Worm (Caenorhabditis elegans) whole organism, mixed stage, embryonic: ENCODE measurements around the gene Y37E11AM.3.

Experiments
- M03D4.4 ChIP-seq: sonication (generic microtip); optimal IDR thresholded peaks from 2 replicates; lab custom pipeline; 2017; ENCODE audit warnings: mild to moderate bottlenecking, missing genetic modification characterization, missing compliant biosample characterization
- bed-3 ChIP-seq: fragments of 200-800 bp; sonication (Bioruptor generic); optimal IDR thresholded peaks from 3 replicates; lab custom pipeline; 2018; ENCODE audit warnings: mild to moderate bottlenecking, missing genetic modification characterization, moderate library complexity, missing compliant biosample characterization
- blmp-1 ChIP-seq: fragments of 150-350 bp; optimal IDR thresholded peaks from 2 replicates; lab custom pipeline; 2014; ENCODE audit warnings: missing biosample characterization, missing genetic modification characterization
- ceh-39 ChIP-seq: fragments of 150-350 bp; optimal IDR thresholded peaks from 2 replicates; lab custom pipeline; 2014; ENCODE audit warnings: missing biosample characterization, missing genetic modification characterization
- ceh-43 ChIP-seq: fragments of 200-800 bp; sonication (Bioruptor generic); optimal IDR thresholded peaks from 2 replicates; lab custom pipeline; 2018; ENCODE audit warnings: mild to moderate bottlenecking, missing genetic modification characterization, moderate library complexity, missing compliant biosample characterization
- ceh-83 ChIP-seq: fragments of 200-800 bp; sonication (Bioruptor generic); optimal IDR thresholded peaks from 2 replicates; lab custom pipeline; 2018; ENCODE audit warnings: mild to moderate bottlenecking, missing genetic modification characterization, missing compliant biosample characterization
- ces-1 ChIP-seq: fragments of 150-350 bp; optimal IDR thresholded peaks from 2 replicates; lab custom pipeline; 2014; ENCODE audit warnings: missing biosample characterization, missing genetic modification reagents, missing genetic modification characterization
- cnd-1 ChIP-seq: fragments of 200-800 bp; sonication (Bioruptor generic); optimal IDR thresholded peaks from 2 replicates; lab custom pipeline; 2018; ENCODE audit warnings: mild to moderate bottlenecking, missing genetic modification characterization, missing compliant biosample characterization
- drap-1 ChIP-seq: fragments of 200-800 bp; sonication (Bioruptor generic); optimal IDR thresholded peaks from 3 replicates; lab custom pipeline; 2018; ENCODE audit warnings: mild to moderate bottlenecking, missing genetic modification characterization, missing compliant biosample characterization
- elt-1 ChIP-seq: sonication (generic microtip); optimal IDR thresholded peaks from 2 replicates; lab custom pipeline; 2017; ENCODE audit warnings: missing genetic modification characterization, mild to moderate bottlenecking, missing compliant biosample characterization, antibody characterized with exemption, moderate library complexity, borderline replicate concordance; ENCODE audit not compliant: insufficient read depth
- elt-3 ChIP-seq: fragments of 150-350 bp; optimal IDR thresholded peaks from 2 replicates; lab custom pipeline; 2014; ENCODE audit warnings: missing biosample characterization, missing genetic modification characterization
- flh-1 ChIP-seq: fragments of 200-800 bp; sonication (Bioruptor generic); optimal IDR thresholded peaks from 2 replicates; lab custom pipeline; 2018; ENCODE audit warnings: mild to moderate bottlenecking, missing genetic modification characterization, moderate library complexity, missing compliant biosample characterization
- ham-2 ChIP-seq: fragments of 200-800 bp; sonication (Bioruptor generic); optimal IDR thresholded peaks from 2 replicates; lab custom pipeline; 2018; ENCODE audit warnings: mild to moderate bottlenecking, missing genetic modification characterization, missing compliant biosample characterization
- hlh-1 ChIP-seq: fragments of 150-350 bp; optimal IDR thresholded peaks from 2 replicates; lab custom pipeline; 2014; ENCODE audit warnings: missing biosample characterization, missing genetic modification reagents, missing genetic modification characterization
- lin-13 ChIP-seq: fragments of 150-350 bp; optimal IDR thresholded peaks from 2 replicates; lab custom pipeline; 2014; ENCODE audit warnings: missing biosample characterization, missing genetic modification characterization
- lin-32 ChIP-seq: fragments of 200-800 bp; sonication (Bioruptor generic); optimal IDR thresholded peaks from 2 replicates; lab custom pipeline; 2018; ENCODE audit warnings: mild to moderate bottlenecking, missing genetic modification characterization, missing compliant biosample characterization
- lsy-2 ChIP-seq: fragments of 150-350 bp; optimal IDR thresholded peaks from 2 replicates; lab custom pipeline; 2014; ENCODE audit warnings: missing biosample characterization, missing genetic modification characterization
- mab-5 ChIP-seq: fragments of 150-350 bp; optimal IDR thresholded peaks from 2 replicates; lab custom pipeline; 2014; ENCODE audit warnings: missing biosample characterization, missing genetic modification characterization
- mep-1 ChIP-seq: fragments of 150-350 bp; optimal IDR thresholded peaks from 2 replicates; lab custom pipeline; 2017; ENCODE audit warnings: missing biosample characterization, missing genetic modification reagents, missing genetic modification characterization, inconsistent platforms
- mls-2 ChIP-seq: sonication (generic microtip); optimal IDR thresholded peaks from 2 replicates; lab custom pipeline; 2016; ENCODE audit warnings: mild to moderate bottlenecking, missing genetic modification characterization, moderate library complexity, missing compliant biosample characterization
- nhr-12 ChIP-seq: fragments of 150-350 bp; optimal IDR thresholded peaks from 2 replicates; lab custom pipeline; 2014; ENCODE audit warnings: missing biosample characterization, missing genetic modification characterization
- nhr-2 ChIP-seq: fragments of 150-350 bp; optimal IDR thresholded peaks from 2 replicates; lab custom pipeline; 2014; ENCODE audit warnings: missing biosample characterization, missing genetic modification characterization
- nhr-237 ChIP-seq: fragments of 150-350 bp; optimal IDR thresholded peaks from 2 replicates; lab custom pipeline; 2014; ENCODE audit warnings: missing biosample characterization, missing genetic modification characterization
- nhr-28 ChIP-seq: fragments of 150-350 bp; optimal IDR thresholded peaks from 2 replicates; lab custom pipeline; 2014; ENCODE audit warnings: missing biosample characterization, missing genetic modification characterization
- nhr-76 ChIP-seq: sonication (generic microtip); optimal IDR thresholded peaks from 2 replicates; lab custom pipeline; 2017; ENCODE audit warnings: missing biosample characterization, missing genetic modification characterization
- pha-4 ChIP-seq: fragments of 150-350 bp; optimal IDR thresholded peaks from 2 replicates; lab custom pipeline; 2018; ENCODE audit warnings: missing biosample characterization, missing genetic modification reagents, missing genetic modification characterization
- sem-2 ChIP-seq: fragments of 200-800 bp; sonication (Bioruptor generic); optimal IDR thresholded peaks from 2 replicates; lab custom pipeline; 2018; ENCODE audit warnings: mild to moderate bottlenecking, missing genetic modification characterization, missing compliant biosample characterization
- snpc-4 ChIP-seq: fragments of 150-350 bp; optimal IDR thresholded peaks from 2 replicates; lab custom pipeline; 2014; ENCODE audit warnings: missing biosample characterization, missing genetic modification characterization
- sptf-1 ChIP-seq: sonication (generic microtip); optimal IDR thresholded peaks from 2 replicates; lab custom pipeline; 2017; ENCODE audit warnings: mild to moderate bottlenecking, missing genetic modification characterization, moderate library complexity, missing compliant biosample characterization
- unc-120 ChIP-seq: sonication (generic microtip); optimal IDR thresholded peaks from 2 replicates; lab custom pipeline; 2017; ENCODE audit warnings: missing genetic modification characterization, missing compliant biosample characterization; ENCODE audit not compliant: poor library complexity, severe bottlenecking
- unc-39 ChIP-seq: fragments of 150-350 bp; optimal IDR thresholded peaks from 2 replicates; lab custom pipeline; 2014; ENCODE audit warnings: missing biosample characterization, missing genetic modification characterization
- unc-62 ChIP-seq: fragments of 150-350 bp; optimal IDR thresholded peaks from 2 replicates; lab custom pipeline; 2014; ENCODE audit warnings: missing biosample characterization, missing genetic modification reagents, missing genetic modification characterization
- ztf-11 ChIP-seq: fragments of 150-350 bp; optimal IDR thresholded peaks from 2 replicates; lab custom pipeline; 2014; ENCODE audit warnings: missing biosample characterization, missing genetic modification characterization

Y37E11AM.3 gene

DNA sequence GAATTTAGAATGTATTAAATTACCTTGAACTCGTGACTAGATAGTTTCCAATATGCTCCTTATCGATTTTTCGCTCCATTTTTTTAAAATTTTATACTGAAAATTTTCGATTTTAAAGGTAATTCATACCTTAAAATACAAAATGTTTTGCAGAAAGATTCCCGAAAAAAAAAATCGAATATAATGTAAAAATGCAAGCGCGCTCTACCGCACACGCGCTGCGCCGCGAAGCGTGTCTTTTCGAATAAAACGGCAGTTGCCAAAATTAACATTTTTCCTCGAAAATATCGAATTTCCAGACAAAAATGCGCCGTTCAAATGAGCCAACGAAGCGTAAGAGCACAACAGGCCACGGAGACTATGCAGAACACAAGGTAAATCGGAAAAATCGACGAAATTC, 24.3 kb downstream of the Y37E11AM.3 start, which contains the start of the genes taf-6.2 and Y37E11AL.3:
TSS of gene taf-6.2 (minus strand) at position 96 of the 400 bp plus-strand sequence.
TSS of gene Y37E11AL.3 (plus strand) at position 298 of the 400 bp plus-strand sequence.
- TF ChIP-seq ceh-39 (tag; lab: Kevin White, UChicago): peak; percentile 72
- TF ChIP-seq hlh-1 (tag; lab: Kevin White, UChicago): peak; percentile 49
- TF ChIP-seq lsy-2 (tag; lab: Kevin White, UChicago): peak; percentile 46
- TF ChIP-seq nhr-237 (tag; lab: Kevin White, UChicago): peak; percentile 17
- peak; percentile 57 for TF ChIP-seq mep-1 (tag; lab: Kevin White, UChicago)
- TF ChIP-seq lin-32 (GFP tag; lab: Kevin White, UChicago): no peak
- TF ChIP-seq ces-1: peak; percentile 51
- peak; percentile 46 for TF ChIP-seq lin-13 (tag; lab: Kevin White, UChicago)
- no peak for TF ChIP-seq elt-3 (tag; lab: Kevin White, UChicago)
- TF ChIP-seq, all 35 proteins: peak for 7

ce11 chrIV:3688050-3688449, 30.9 kb downstream of the Y37E11AM.3 start:
- TF ChIP-seq nhr-76 (tag; lab: Kevin White, UChicago): no peak

DNA sequence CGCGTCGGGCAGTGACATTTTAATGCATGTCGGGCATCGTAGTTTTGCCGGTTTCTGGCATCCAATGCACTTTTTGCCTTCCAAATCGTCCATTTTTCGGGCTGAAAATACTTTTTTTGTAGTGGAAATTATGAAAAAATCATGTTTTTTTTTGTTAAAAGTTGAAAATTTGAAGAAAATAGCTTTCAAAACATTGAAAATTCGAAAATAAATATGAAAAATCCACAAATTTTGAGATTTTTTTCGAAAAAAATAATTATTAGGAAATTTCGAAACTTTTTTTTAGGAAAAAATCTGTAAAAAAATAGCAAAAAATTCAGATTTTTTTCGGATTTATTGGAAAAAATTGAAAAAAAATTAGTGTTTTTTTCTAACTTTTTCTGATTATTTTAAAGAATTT, 32.2 kb downstream of the Y37E11AM.3 start, which contains the start of gene map-1:
TSS of gene map-1 (minus strand) at position 101 of the 400 bp plus-strand sequence.
- TF ChIP-seq ztf-11 (tag; lab: Kevin White, UChicago) (no peak), elt-3 (tag; lab: Kevin White, UChicago) (no peak), sem-2 (GFP tag; lab: Kevin White, UChicago) (no peak)

- TF ChIP-seq ces-1 (no peak), lsy-2 (tag; lab: Kevin White, UChicago) (no peak), sptf-1 (no peak), lin-32 (GFP tag; lab: Kevin White, UChicago) (no peak), hlh-1 (tag; lab: Kevin White, UChicago) (no peak), cnd-1 (tag; lab: Kevin White, UChicago) (no peak), unc-120 (tag; lab: Kevin White, UChicago) (no peak), lin-13 (tag; lab: Kevin White, UChicago) (no peak), pha-4 (no peak), sem-2 (GFP tag; lab: Kevin White, UChicago) (no peak), elt-1 (tag; lab: Kevin White, UChicago) (no peak), ceh-39 (tag; lab: Kevin White, UChicago) (no peak)
Measured at ce11 chrIV:3686260-3686659, 32.7 kb downstream of the Y37E11AM.3 start.

DNA sequence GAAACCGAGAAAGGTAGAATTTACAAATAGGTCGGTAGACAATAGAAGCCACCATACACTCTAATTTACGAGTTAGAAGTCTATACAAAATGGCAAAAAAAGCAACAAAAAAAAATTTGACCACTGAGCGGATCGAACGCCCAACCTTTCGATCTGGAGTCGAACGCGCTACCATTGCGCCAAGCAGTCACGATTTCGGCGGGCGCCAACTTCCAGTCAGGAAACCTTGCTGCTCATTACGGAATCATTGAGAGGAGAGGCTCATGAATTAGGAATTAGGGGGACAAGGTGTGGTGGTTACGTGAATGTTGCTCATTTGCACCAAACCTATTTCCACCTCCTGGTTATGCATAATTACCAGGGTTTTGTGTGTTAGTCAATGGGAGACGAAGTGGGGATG, 37.2 kb downstream of the Y37E11AM.3 start:
- TF ChIP-seq drap-1 (GFP tag; lab: Kevin White, UChicago): no peak
- TF ChIP-seq nhr-2 (tag; lab: Kevin White, UChicago): no peak
- TF ChIP-seq elt-1 (tag; lab: Kevin White, UChicago): no peak
- TF ChIP-seq lsy-2 (tag; lab: Kevin White, UChicago): no peak
- no peak for TF ChIP-seq ceh-39 (tag; lab: Kevin White, UChicago)
- TF ChIP-seq unc-39: no peak
- TF ChIP-seq nhr-28: no peak
- TF ChIP-seq mab-5 (tag; lab: Kevin White, UChicago): no peak
- no peak for TF ChIP-seq pha-4
- no peak for TF ChIP-seq ztf-11 (tag; lab: Kevin White, UChicago)
- no peak for TF ChIP-seq nhr-76 (tag; lab: Kevin White, UChicago)
- TF ChIP-seq ham-2 (GFP tag; lab: Kevin White, UChicago): no peak
- no peak for TF ChIP-seq sem-2 (GFP tag; lab: Kevin White, UChicago)
- TF ChIP-seq snpc-4: no peak
- no peak for TF ChIP-seq ceh-83
- no peak for TF ChIP-seq lin-13 (tag; lab: Kevin White, UChicago)
- no peak for TF ChIP-seq cnd-1 (tag; lab: Kevin White, UChicago)
- no peak for TF ChIP-seq nhr-12
- TF ChIP-seq ceh-43 (GFP tag; lab: Kevin White, UChicago): no peak
- no peak for TF ChIP-seq mls-2 (tag; lab: Kevin White, UChicago)

DNA sequence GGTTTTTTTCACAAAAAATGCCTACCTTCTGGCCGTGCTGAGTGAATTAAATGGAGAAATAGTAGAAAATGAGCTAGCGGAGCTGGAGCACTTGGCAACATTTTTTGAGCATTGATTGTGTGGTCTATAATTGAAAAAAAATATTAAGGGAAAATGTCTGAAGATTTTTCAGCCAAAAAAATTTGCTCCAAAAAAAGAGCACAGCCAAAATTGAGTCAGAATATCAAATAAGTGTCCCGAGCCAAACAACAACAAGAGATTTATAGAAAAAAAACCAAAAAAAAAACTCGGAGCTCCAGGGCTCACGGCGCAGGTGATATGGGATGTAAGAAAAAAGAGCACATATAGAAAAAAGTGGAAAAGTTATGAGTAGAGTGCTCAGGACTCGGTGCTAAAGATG, 50.4 kb downstream of the Y37E11AM.3 start, which contains the start of gene fmil-1:
TSS of gene fmil-1 (minus strand) at position 101 of the 400 bp plus-strand sequence.
- TF ChIP-seq ham-2 (GFP tag; lab: Kevin White, UChicago): no peak
- TF ChIP-seq ceh-83: no peak
- TF ChIP-seq M03D4.4: no peak
- TF ChIP-seq mls-2 (tag; lab: Kevin White, UChicago): no peak
- TF ChIP-seq flh-1 (GFP tag; lab: Kevin White, UChicago): no peak
- no peak for TF ChIP-seq mep-1 (tag; lab: Kevin White, UChicago)
- TF ChIP-seq blmp-1 (tag; lab: Kevin White, UChicago): no peak
- TF ChIP-seq nhr-12: no peak
- TF ChIP-seq nhr-28: no peak
- no peak for TF ChIP-seq unc-62 (GFP tag; lab: Kevin White, UChicago)
- TF ChIP-seq cnd-1 (tag; lab: Kevin White, UChicago): no peak
- TF ChIP-seq ces-1: no peak
- no peak for TF ChIP-seq sem-2 (GFP tag; lab: Kevin White, UChicago)
- TF ChIP-seq lin-32 (GFP tag; lab: Kevin White, UChicago): no peak
- TF ChIP-seq bed-3: no peak
- TF ChIP-seq, all 35 proteins: peak for 0
